In genomic region chr3R:30747039-30747438, dm6 we compare ENCODE assay signal across 1 fruit fly cellular context.
TF ChIP-seq lines count a peak whose summit lies in the region.

No protein-coding gene starts in this region.

TF ChIP-seq in whole organism, embryonic, 481 proteins besides CTCF, POLR2A, EP300 and RAD21 (continued from another document):
- no peak for TF ChIP-seq Elba2 (GFP tag; optimal IDR thresholded peaks at IDR 0.05; lab: Kevin White, UChicago)
- no peak for TF ChIP-seq CG15601 (tag; optimal IDR thresholded peaks at IDR 0.05; lab: Kevin White, UChicago)
- no peak for TF ChIP-seq CG13894 (tag; optimal IDR thresholded peaks at IDR 0.05; lab: Kevin White, UChicago)
- TF ChIP-seq CG17829 (tag; optimal IDR thresholded peaks at IDR 0.05; lab: Kevin White, UChicago): peak; percentile 6
- TF ChIP-seq CG8944 (GFP tag; optimal IDR thresholded peaks at IDR 0.05; lab: Kevin White, UChicago): no peak
- no peak for TF ChIP-seq Bgb (GFP tag; IDR thresholded peaks at IDR 0.05; lab: Robert Waterston, UW; ENCODE audit: partially characterized antibody)
- no peak for TF ChIP-seq CG6791 (GFP tag; IDR thresholded peaks at IDR 0.05; lab: Robert Waterston, UW; ENCODE audit: partially characterized antibody)
- TF ChIP-seq Drgx (GFP tag; IDR thresholded peaks at IDR 0.05; lab: Robert Waterston, UW): 0 out of 2 replicates have a peak, but pooled peaks have one; percentile 14
- no peak for TF ChIP-seq CG10431 (GFP tag; optimal IDR thresholded peaks at IDR 0.05; lab: Kevin White, UChicago)
- TF ChIP-seq CG18262 (tag; optimal IDR thresholded peaks at IDR 0.05; lab: Kevin White, UChicago): peak; percentile 4
- peak; percentile 56; the same call in 1 of the 2 replicates for TF ChIP-seq Xrp1 (GFP tag; IDR thresholded peaks at IDR 0.05; lab: Robert Waterston, UW)
- TF ChIP-seq row (GFP tag; IDR thresholded peaks at IDR 0.05; lab: Robert Waterston, UW): 0 out of 3 replicates have a peak, but pooled peaks have one; percentile 12
- no peak for TF ChIP-seq CG3407 (GFP tag; optimal IDR thresholded peaks at IDR 0.05; lab: Kevin White, UChicago)
- 0 out of 2 replicates have a peak, but pooled peaks have one; percentile 25 for TF ChIP-seq CG17328 (GFP tag; IDR thresholded peaks at IDR 0.05; lab: Robert Waterston, UW)
- TF ChIP-seq CG4404 (GFP tag; IDR thresholded peaks at IDR 0.05; lab: Robert Waterston, UW): peak; percentile 49; the same call in 1 of the 2 replicates
- no peak for TF ChIP-seq sim (GFP tag; IDR thresholded peaks at IDR 0.05; lab: Robert Waterston, UW)
- TF ChIP-seq cato (GFP tag; optimal IDR thresholded peaks at IDR 0.05; lab: Kevin White, UChicago; ENCODE audit: borderline replicate concordance): no peak
- peak; percentile 66 for TF ChIP-seq sens (GFP tag; lab: Kevin White, UChicago)
- TF ChIP-seq Doc2 (GFP tag; IDR thresholded peaks at IDR 0.05; lab: Robert Waterston, UW): no peak
- peak; percentile 79 for TF ChIP-seq Ets65A (GFP tag; lab: Kevin White, UChicago)
- peak; percentile 38 for TF ChIP-seq CG1603 (tag; optimal IDR thresholded peaks at IDR 0.05; lab: Kevin White, UChicago)
- no peak for TF ChIP-seq Lpt (GFP tag; optimal IDR thresholded peaks at IDR 0.05; lab: Kevin White, UChicago)
- peak; percentile 8 for TF ChIP-seq CG10979 (tag; optimal IDR thresholded peaks at IDR 0.05; lab: Kevin White, UChicago)
- TF ChIP-seq so (GFP tag; IDR thresholded peaks at IDR 0.05; lab: Robert Waterston, UW): no peak
- peak; percentile 36 for TF ChIP-seq dmrt11E (tag; optimal IDR thresholded peaks at IDR 0.05; lab: Kevin White, UChicago)
- no peak for TF ChIP-seq CG31388 (GFP tag; optimal IDR thresholded peaks at IDR 0.05; lab: Kevin White, UChicago)
- TF ChIP-seq CG32767 (GFP tag; IDR thresholded peaks at IDR 0.05; lab: Robert Waterston, UW): no peak
- TF ChIP-seq CG10147 (GFP tag; optimal IDR thresholded peaks at IDR 0.05; lab: Kevin White, UChicago): no peak
- peak; percentile 64; the same call in 1 of the 2 replicates for TF ChIP-seq ara (GFP tag; IDR thresholded peaks at IDR 0.05; lab: Robert Waterston, UW)
- no peak for TF ChIP-seq CG16779 (GFP tag; IDR thresholded peaks at IDR 0.05; lab: Robert Waterston, UW)
- TF ChIP-seq CG5245 (GFP tag; optimal IDR thresholded peaks at IDR 0.05; lab: Kevin White, UChicago): no peak
- TF ChIP-seq prd (optimal IDR thresholded peaks at IDR 0.05; lab: Kevin White, UChicago): no peak
- peak; percentile 58; the same call in 2 of the 3 replicates for TF ChIP-seq prd (GFP tag; IDR thresholded peaks at IDR 0.05; lab: Robert Waterston, UW)
- TF ChIP-seq CG2712 (tag; optimal IDR thresholded peaks at IDR 0.05; lab: Kevin White, UChicago): peak; percentile 33
- no peak for TF ChIP-seq Dp (GFP tag; optimal IDR thresholded peaks at IDR 0.05; lab: Kevin White, UChicago)
- TF ChIP-seq al (GFP tag; IDR thresholded peaks at IDR 0.05; lab: Robert Waterston, UW): no peak
- TF ChIP-seq Vsx1 (GFP tag; optimal IDR thresholded peaks at IDR 0.05; lab: Kevin White, UChicago): no peak
- TF ChIP-seq CG4424 (GFP tag; optimal IDR thresholded peaks at IDR 0.05; lab: Kevin White, UChicago): peak; percentile 5
- TF ChIP-seq HLH3B (GFP tag; IDR thresholded peaks at IDR 0.05; lab: Robert Waterston, UW): no peak
- no peak for TF ChIP-seq pzg (GFP tag; optimal IDR thresholded peaks at IDR 0.05; lab: Kevin White, UChicago)
- no peak for TF ChIP-seq CG4328 (GFP tag; optimal IDR thresholded peaks at IDR 0.05; lab: Kevin White, UChicago)
- TF ChIP-seq CG4360 (GFP tag; IDR thresholded peaks at IDR 0.05; lab: Robert Waterston, UW): peak; percentile 23; the same call in 1 of the 2 replicates
- TF ChIP-seq fu2 (GFP tag; optimal IDR thresholded peaks at IDR 0.05; lab: Kevin White, UChicago): no peak
